Fruit fly (Drosophila melanogaster) whole organism, adult: ENCODE measurements around the gene sll.

ENCODE experiments used
- CG11617 ChIP-seq: fragments of 200-800 bp; sonication (Bioruptor generic); optimal IDR thresholded peaks from 2 replicates; lab custom pipeline; 2017; ENCODE audit warnings: mild to moderate bottlenecking, missing biosample characterization, missing genetic modification reagents, missing genetic modification characterization
- CG12768 ChIP-seq: fragments of 200-800 bp; sonication (Bioruptor generic); optimal IDR thresholded peaks from 2 replicates; lab custom pipeline; 2017; ENCODE audit warnings: missing biosample characterization, missing genetic modification characterization, mild to moderate bottlenecking, moderate library complexity, missing genetic modification reagents
- CG14711 ChIP-seq: fragments of 200-800 bp; sonication (Bioruptor generic); optimal IDR thresholded peaks from 2 replicates; lab custom pipeline; 2018; ENCODE audit warnings: missing biosample characterization, mild to moderate bottlenecking, missing genetic modification characterization, moderate library complexity
- CG1620 ChIP-seq: fragments of 200-800 bp; sonication (Bioruptor generic); optimal IDR thresholded peaks from 2 replicates; lab custom pipeline; 2016; ENCODE audit warnings: missing biosample characterization, missing genetic modification characterization
- CG5204 ChIP-seq: fragments of 200-800 bp; sonication (Bioruptor generic); optimal IDR thresholded peaks from 2 replicates; lab custom pipeline; 2016; ENCODE audit warnings: missing biosample characterization, missing genetic modification characterization
- CG7045 ChIP-seq: fragments of 200-800 bp; sonication (Bioruptor generic); optimal IDR thresholded peaks from 2 replicates; lab custom pipeline; 2017; ENCODE audit warnings: missing biosample characterization, mild to moderate bottlenecking, missing genetic modification characterization
- CG7101 ChIP-seq: fragments of 200-800 bp; sonication (Bioruptor generic); optimal IDR thresholded peaks from 2 replicates; lab custom pipeline; 2018; ENCODE audit warnings: missing biosample characterization, mild to moderate bottlenecking, missing genetic modification characterization, moderate library complexity
- Clk ChIP-seq: fragments of 200-800 bp; sonication (Bioruptor generic); optimal IDR thresholded peaks from 2 replicates; lab custom pipeline; 2017; ENCODE audit warnings: missing biosample characterization, missing genetic modification characterization
- Crg-1 ChIP-seq: fragments of 200-800 bp; sonication (Bioruptor generic); optimal IDR thresholded peaks from 2 replicates; lab custom pipeline; 2016; ENCODE audit warnings: missing biosample characterization, missing genetic modification characterization
- Hr96 ChIP-seq: fragments of 200-800 bp; sonication (Bioruptor generic); optimal IDR thresholded peaks from 2 replicates; lab custom pipeline; 2016; ENCODE audit warnings: missing biosample characterization, missing genetic modification characterization
- Mnt ChIP-seq: fragments of 200-800 bp; sonication (Bioruptor generic); optimal IDR thresholded peaks from 2 replicates; lab custom pipeline; 2016; ENCODE audit warnings: missing biosample characterization, mild to moderate bottlenecking, missing genetic modification characterization
- bab1 ChIP-seq: fragments of 200-800 bp; sonication (Bioruptor generic); optimal IDR thresholded peaks from 3 replicates; lab custom pipeline; 2019; ENCODE audit warnings: missing biosample characterization, mild to moderate bottlenecking, missing genetic modification characterization, moderate library complexity
- cic ChIP-seq: fragments of 200-800 bp; sonication (Bioruptor generic); optimal IDR thresholded peaks from 2 replicates; lab custom pipeline; 2017; ENCODE audit warnings: missing biosample characterization, mild to moderate bottlenecking, missing genetic modification characterization, moderate library complexity
- cnc ChIP-seq, 2 experiments: fragments of >200 bp; optimal IDR thresholded peaks; 2 replicates each; lab custom pipeline; 2017
- kay ChIP-seq: fragments of 200-800 bp; sonication (Bioruptor generic); peaks from one replicate; lab custom pipeline; 2016; ENCODE audit warnings: missing biosample characterization, missing genetic modification characterization, borderline replicate concordance
- ovo ChIP-seq: fragments of 200-800 bp; sonication (Bioruptor generic); optimal IDR thresholded peaks from 2 replicates; lab custom pipeline; 2016; ENCODE audit warnings: missing biosample characterization, missing genetic modification characterization
- pad ChIP-seq: fragments of 200-800 bp; sonication (Bioruptor generic); optimal IDR thresholded peaks from 3 replicates; lab custom pipeline; 2017; ENCODE audit warnings: missing biosample characterization, missing genetic modification characterization, mild to moderate bottlenecking, moderate library complexity, missing genetic modification reagents
- tj ChIP-seq: fragments of 200-800 bp; sonication (Bioruptor generic); optimal IDR thresholded peaks from 3 replicates; lab custom pipeline; 2017; ENCODE audit warnings: missing biosample characterization, mild to moderate bottlenecking, missing genetic modification characterization, moderate library complexity
- toe ChIP-seq: fragments of 200-800 bp; sonication (Bioruptor generic); optimal IDR thresholded peaks from 2 replicates; lab custom pipeline; 2016; ENCODE audit warnings: missing biosample characterization, missing genetic modification characterization

Gene sll

dm6 chr3R:17609059-17609458 lies 3.2 kb downstream of the sll start, which contains the start of gene CG14329:
CG14329 (plus strand) TSS chr3R:17609359.
- TF ChIP-seq CG7045 (GFP tag; lab: Kevin White, UChicago) (no peak), CG7101 (tag; lab: Kevin White, UChicago) (no peak), CG1620 (GFP tag; lab: Kevin White, UChicago) (no peak), kay (GFP tag; lab: Kevin White, UChicago) (no peak), pad (no peak), Hr96 (GFP tag; lab: Kevin White, UChicago) (no peak), bab1 (no peak), ovo (GFP tag; lab: Kevin White, UChicago) (no peak), Mnt (GFP tag; lab: Kevin White, UChicago) (no peak), Clk (GFP tag; lab: Kevin White, UChicago) (no peak), cnc (optimal IDR thresholded peaks at IDR 0.05; lab: Kevin White, UChicago) (no peak), toe (no peak), CG12768 (GFP tag; lab: Kevin White, UChicago) (no peak)

DNA sequence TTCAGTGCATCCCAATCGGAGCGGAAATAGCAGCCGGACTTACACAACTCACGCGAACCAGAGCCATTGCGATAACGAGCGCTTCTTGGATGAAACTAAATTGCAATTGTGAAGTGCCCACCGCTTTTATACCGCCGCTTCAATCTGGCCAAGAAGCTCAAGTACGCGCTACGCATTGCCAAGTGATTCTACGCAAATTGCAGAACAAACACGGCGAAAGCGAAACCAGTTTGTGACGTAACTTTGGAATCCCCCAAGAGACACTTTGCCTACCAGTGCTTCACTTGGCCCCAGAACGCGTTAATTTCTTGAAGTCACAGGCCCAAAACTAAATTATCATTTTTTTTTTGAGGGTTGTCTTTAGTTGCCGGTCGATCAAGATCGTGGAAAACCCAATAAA lies 5.5 kb downstream of the sll start, which contains the start of gene Edg91:
Gene Edg91, minus strand, starts transcription at position 101 of the 400 bp plus-strand sequence.
- no peak for TF ChIP-seq cnc (optimal IDR thresholded peaks at IDR 0.05; lab: Kevin White, UChicago)
- no peak for TF ChIP-seq CG5204 (GFP tag; lab: Kevin White, UChicago)
- TF ChIP-seq CG14711 (tag; lab: Kevin White, UChicago) = no peak

- no peak for TF ChIP-seq CG5204 (GFP tag; lab: Kevin White, UChicago)
- TF ChIP-seq ovo (GFP tag; lab: Kevin White, UChicago) = no peak
- no peak for TF ChIP-seq CG1620 (GFP tag; lab: Kevin White, UChicago)
- TF ChIP-seq toe = no peak
- TF ChIP-seq CG11617 (GFP tag; lab: Kevin White, UChicago) = no peak
- no peak for TF ChIP-seq CG7045 (GFP tag; lab: Kevin White, UChicago)
- TF ChIP-seq cic (GFP tag; lab: Kevin White, UChicago) = no peak
- no peak for TF ChIP-seq pad
- no peak for TF ChIP-seq CG12768 (GFP tag; lab: Kevin White, UChicago)
- no peak for TF ChIP-seq bab1
- TF ChIP-seq Crg-1 (GFP tag; lab: Kevin White, UChicago) = no peak
Measured at dm6 chr3R:17611836-17612235, 5.9 kb downstream of the sll start.

dm6 chr3R:17612587-17612986 lies 6.7 kb downstream of the sll start, which contains the start of gene CG34281:
CG34281 (plus strand) TSS chr3R:17612887.
- TF ChIP-seq tj (no peak), bab1 (no peak), kay (GFP tag; lab: Kevin White, UChicago) (no peak), ovo (GFP tag; lab: Kevin White, UChicago) (no peak), Hr96 (GFP tag; lab: Kevin White, UChicago) (no peak), toe (no peak)

dm6 chr3R:17613549-17613948 lies 7.6 kb downstream of the sll start, which contains the start of gene CG14327:
CG14327 (plus strand) TSS chr3R:17613709.
- TF ChIP-seq CG12768 (GFP tag; lab: Kevin White, UChicago) = no peak
- TF ChIP-seq toe = no peak

dm6 chr3R:17615076-17615475 lies 9.2 kb downstream of the sll start:
- no peak for TF ChIP-seq toe
- TF ChIP-seq CG5204 (GFP tag; lab: Kevin White, UChicago) = no peak
- TF ChIP-seq Clk (GFP tag; lab: Kevin White, UChicago) = no peak
- no peak for TF ChIP-seq bab1
- TF ChIP-seq Mnt (GFP tag; lab: Kevin White, UChicago) = no peak
- TF ChIP-seq Crg-1 (GFP tag; lab: Kevin White, UChicago) = no peak
- no peak for TF ChIP-seq CG7101 (tag; lab: Kevin White, UChicago)
- no peak for TF ChIP-seq cic (GFP tag; lab: Kevin White, UChicago)
- no peak for TF ChIP-seq CG14711 (tag; lab: Kevin White, UChicago)
- TF ChIP-seq CG11617 (GFP tag; lab: Kevin White, UChicago) = no peak
- no peak for TF ChIP-seq CG7045 (GFP tag; lab: Kevin White, UChicago)
- TF ChIP-seq CG12768 (GFP tag; lab: Kevin White, UChicago) = no peak
- no peak for TF ChIP-seq kay (GFP tag; lab: Kevin White, UChicago)
- TF ChIP-seq CG1620 (GFP tag; lab: Kevin White, UChicago) = no peak

DNA sequence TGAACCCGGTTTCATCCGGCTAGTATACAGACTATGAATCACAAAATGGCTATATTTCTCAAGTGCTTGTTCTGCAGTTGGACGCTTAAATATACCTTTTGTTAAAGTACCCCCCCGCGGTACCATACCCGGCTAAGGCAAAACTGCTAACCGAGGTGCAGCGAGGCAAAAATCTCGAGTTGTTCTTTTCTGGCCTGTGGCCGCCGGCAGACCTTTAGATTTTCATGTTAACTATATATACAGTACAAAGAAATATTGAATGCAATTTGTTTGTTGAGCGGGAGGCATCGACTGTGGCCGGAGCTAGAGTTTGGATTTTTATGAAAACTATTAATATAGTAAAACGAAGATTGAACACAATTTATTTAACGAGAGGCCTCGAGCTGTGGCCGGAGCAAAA lies 9.8 kb downstream of the sll start:
- TF ChIP-seq kay (GFP tag; lab: Kevin White, UChicago) (peak; percentile 88), CG12768 (GFP tag; lab: Kevin White, UChicago) (peak; percentile 54), pad (no peak)

dm6 chr3R:17616541-17616940 lies 10.6 kb downstream of the sll start:
- no peak for TF ChIP-seq kay (GFP tag; lab: Kevin White, UChicago)
- TF ChIP-seq bab1 = peak; percentile 38
